Worm (Caenorhabditis elegans): ENCODE results near the gene nhr-274.

The nhr-274 gene

DNA sequence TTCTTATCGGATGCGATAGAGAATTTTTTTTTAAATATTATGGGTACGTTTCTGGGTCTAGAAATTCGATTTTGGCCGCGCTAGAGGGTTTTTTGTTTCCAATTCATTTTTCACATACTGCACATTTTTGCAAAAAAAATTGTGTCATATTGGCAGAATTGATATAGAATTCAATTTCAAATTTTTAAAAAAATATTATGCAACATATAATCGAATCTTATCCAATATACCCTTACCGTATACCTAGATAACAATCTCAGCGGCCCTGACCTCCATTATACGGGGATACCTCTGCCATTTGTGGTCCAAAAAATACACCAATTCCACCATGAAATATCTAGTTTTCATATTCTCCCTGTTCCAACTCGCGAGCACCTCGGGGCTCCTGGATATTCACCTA lies 13.4 kb downstream of the nhr-274 start, which contains the start of gene cpg-24:
Gene cpg-24 (plus strand): TSS at position 301 of the 400 bp plus-strand sequence.
- TF ChIP-seq nhr-28 (tag; optimal IDR thresholded peaks at IDR 0.05) (no peak), ceh-62 (tag; optimal IDR thresholded peaks at IDR 0.05) (no peak), unc-39 (tag; optimal IDR thresholded peaks at IDR 0.05) (no peak), mep-1 (tag; optimal IDR thresholded peaks at IDR 0.05) (no peak), cey-2 (tag; optimal IDR thresholded peaks at IDR 0.05; ENCODE audit: borderline replicate concordance, insufficient read depth) (no peak), ctbp-1 (GFP tag; IDR thresholded peaks at IDR 0.05) (no peak), lir-3 (tag; optimal IDR thresholded peaks at IDR 0.05) (no peak), unc-62 (GFP tag; optimal IDR thresholded peaks at IDR 0.05 in 1 of 2) (no peak), unc-62 (tag; optimal IDR thresholded peaks at IDR 0.05) (no peak)

DNA sequence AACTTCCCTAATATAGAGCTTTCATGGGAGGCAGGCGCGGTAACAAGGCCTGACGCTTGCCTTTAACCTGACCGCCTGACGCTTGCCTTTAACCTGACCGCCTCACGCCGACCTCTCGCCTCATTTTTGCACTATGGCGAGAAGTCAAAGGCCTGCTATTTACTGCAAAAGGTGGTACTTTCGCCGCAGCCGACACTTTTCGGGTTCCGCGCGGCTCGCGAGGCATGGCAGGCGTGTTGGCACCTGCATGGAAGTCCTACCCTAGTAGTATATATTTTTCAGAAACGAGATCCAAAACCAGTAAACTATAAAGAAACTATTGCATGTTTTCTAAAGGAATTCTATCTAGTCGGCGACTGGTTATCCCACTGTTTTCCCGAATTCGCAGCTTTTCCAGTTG lies 16.4 kb downstream of the nhr-274 start:
- TF ChIP-seq sdz-12 (GFP tag; optimal IDR thresholded peaks at IDR 0.05) (no peak), Y48G9A.11 (GFP tag; IDR thresholded peaks at IDR 0.05) (0 out of 2 replicates have a peak, but pooled peaks have one; percentile 16), set-16 (GFP tag; IDR thresholded peaks at IDR 0.05) (peak; percentile 61)

DNA sequence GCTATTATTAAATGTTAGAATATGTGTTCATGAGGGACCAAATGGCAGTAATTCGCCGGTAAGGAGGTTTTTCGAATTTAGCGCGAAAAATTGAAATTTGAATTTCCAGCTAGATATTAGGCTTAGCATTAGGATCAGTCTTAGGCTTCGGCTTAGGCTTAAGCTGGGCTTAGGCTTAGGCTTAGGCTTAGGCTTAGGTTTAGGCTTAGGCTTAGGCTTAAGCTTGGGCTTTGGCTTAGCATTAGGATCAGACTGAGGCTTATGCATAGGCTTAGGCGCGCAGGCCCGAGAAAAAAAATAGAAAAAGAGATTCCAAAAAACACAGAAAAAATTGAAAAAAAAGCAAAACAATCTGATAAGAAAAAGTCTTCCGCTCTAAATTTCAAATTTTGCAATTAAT lies 16.8 kb downstream of the nhr-274 start:
- TF ChIP-seq pqm-1 (tag; optimal IDR thresholded peaks at IDR 0.05) (no peak), daf-12 (tag; optimal IDR thresholded peaks at IDR 0.05) (no peak)

ce11 chrIV:1626342-1626855 lies 18.7 kb downstream of the nhr-274 start, which contains the start of gene nhr-146:
Gene nhr-146, plus strand, starts transcription at chrIV:1626805.
- no peak for TF ChIP-seq dpl-1 (GFP tag; optimal IDR thresholded peaks at IDR 0.05)
- TF ChIP-seq daf-8 (GFP tag; IDR thresholded peaks at IDR 0.05), result no peak
- TF ChIP-seq unc-62 (GFP tag; optimal IDR thresholded peaks at IDR 0.05 in 1 of 2), result peak in 1 of 2 experiments; percentile 91
- no peak for TF ChIP-seq unc-62 (tag; optimal IDR thresholded peaks at IDR 0.05)
- no peak for TF ChIP-seq F49E8.2 (tag; optimal IDR thresholded peaks at IDR 0.05; ENCODE audit: borderline replicate concordance)
- no peak for TF ChIP-seq mxl-3 (GFP tag; optimal IDR thresholded peaks at IDR 0.05)
- TF ChIP-seq ceh-20 (GFP tag; IDR thresholded peaks at IDR 0.05), result no peak

- TF ChIP-seq dmd-8 (GFP tag; IDR thresholded peaks at IDR 0.05) (no peak), mxl-2 (GFP tag; conservative IDR thresholded peaks at IDR 0.05) (no peak), hmg-1.1 (GFP tag; IDR thresholded peaks at IDR 0.05) (no peak), mep-1 (tag; optimal IDR thresholded peaks at IDR 0.05) (peak; percentile 10), mxl-3 (GFP tag; optimal IDR thresholded peaks at IDR 0.05) (no peak), D1046.2 (GFP tag; IDR thresholded peaks at IDR 0.05) (no peak), nhr-77 (tag; optimal IDR thresholded peaks at IDR 0.05) (peak; percentile 55), nhr-28 (tag; optimal IDR thresholded peaks at IDR 0.05) (peak; percentile 100), lin-13 (GFP tag; optimal IDR thresholded peaks at IDR 0.05) (peak; percentile 76)
Observed at ce11 chrIV:1624447-1624846, 20.7 kb downstream of the nhr-274 start.

ce11 chrIV:1623712-1624111 lies 21.4 kb downstream of the nhr-274 start, which contains the start of gene nhr-87:
Gene nhr-87, plus strand, starts transcription at chrIV:1624029.
- TF ChIP-seq nhr-25 (tag; optimal IDR thresholded peaks at IDR 0.05; ENCODE audit: borderline replicate concordance, insufficient read depth) (no peak), hlh-11 (tag; optimal IDR thresholded peaks at IDR 0.05) (peak; percentile 39), pqm-1 (tag; optimal IDR thresholded peaks at IDR 0.05) (no peak), unc-39 (tag; optimal IDR thresholded peaks at IDR 0.05) (no peak), nhr-28 (tag; optimal IDR thresholded peaks at IDR 0.05) (peak; percentile 52), spr-3 (GFP tag; optimal IDR thresholded peaks at IDR 0.05) (no peak), hlh-30 (tag; optimal IDR thresholded peaks at IDR 0.05; ENCODE audit: insufficient read depth) (peak; percentile 75), lsy-2 (tag; optimal IDR thresholded peaks at IDR 0.05) (peak in 1 of 2 experiments; percentile 22), R02D3.7 (tag; optimal IDR thresholded peaks at IDR 0.05) (no peak), zfp-2 (tag; optimal IDR thresholded peaks at IDR 0.05) (no peak), mdl-1 (tag; optimal IDR thresholded peaks at IDR 0.05) (peak in 1 of 2 experiments; percentile 20), dve-1 (tag; optimal IDR thresholded peaks at IDR 0.05; ENCODE audit: insufficient read depth) (peak; percentile 38), nhr-237 (tag; optimal IDR thresholded peaks at IDR 0.05) (no peak), lir-3 (tag; optimal IDR thresholded peaks at IDR 0.05) (no peak), dmd-9 (GFP tag; IDR thresholded peaks at IDR 0.05) (no peak), mxl-3 (GFP tag; optimal IDR thresholded peaks at IDR 0.05) (peak; percentile 45), mep-1 (tag; optimal IDR thresholded peaks at IDR 0.05) (peak; percentile 27), dmd-6 (GFP tag; IDR thresholded peaks at IDR 0.05) (peak; percentile 51), ces-1 (GFP tag; optimal IDR thresholded peaks at IDR 0.05) (no peak)

All from whole organism, L4 larva.